Worm (Caenorhabditis elegans) whole organism, L4 larva: ENCODE results near the gene C05E4.7.

Experiments used
- D1046.2 ChIP-seq: fragments of 200-800 bp; sonication (Bioruptor generic); IDR thresholded peaks from 2 replicates; pipeline ENCODE4 v1.3.6; 2022; ENCODE audit warnings: missing genetic modification characterization, missing compliant biosample characterization
- F10B5.3 ChIP-seq: sonication (generic microtip); optimal IDR thresholded peaks from 2 replicates; lab custom pipeline; 2016; ENCODE audit warnings: mild to moderate bottlenecking, missing genetic modification characterization, missing compliant biosample characterization
- F26F4.8 ChIP-seq: fragments of 200-800 bp; sonication (Bioruptor generic); conservative IDR thresholded peaks from 2 replicates; pipeline ENCODE4 v1.3.6; 2022; ENCODE audit warnings: missing genetic modification characterization, missing compliant biosample characterization
- F44E2.7 ChIP-seq: fragments of 200-800 bp; sonication (Bioruptor generic); IDR thresholded peaks from 2 replicates; pipeline ENCODE4 v2.1.2; 2022; ENCODE audit warnings: missing genetic modification characterization, missing compliant biosample characterization
- R02D3.7 ChIP-seq: fragments of 150-350 bp; sonication (generic microtip); optimal IDR thresholded peaks from 3 replicates; lab custom pipeline; 2014; ENCODE audit warnings: missing biosample characterization, missing genetic modification characterization
- T26A8.4 ChIP-seq: fragments of 200-800 bp; sonication (Bioruptor generic); IDR thresholded peaks from 2 replicates; pipeline ENCODE4 v1.3.6; 2022; ENCODE audit warnings: missing genetic modification characterization, missing compliant biosample characterization
- ZK337.2 ChIP-seq: fragments of 200-800 bp; sonication (Bioruptor generic); IDR thresholded peaks from 2 replicates; pipeline ENCODE4 v1.3.6; 2022; ENCODE audit warnings: missing genetic modification reagents, missing genetic modification characterization, missing compliant biosample characterization
- aly-2 ChIP-seq: sonication (generic microtip); optimal IDR thresholded peaks from 2 replicates; lab custom pipeline; 2018; ENCODE audit warnings: missing biosample characterization, missing genetic modification characterization
- ama-1 ChIP-seq: fragments of 150-350 bp; optimal IDR thresholded peaks from 2 replicates; lab custom pipeline; 2014; ENCODE audit warnings: inconsistent platforms, mixed read lengths
- arid-1 ChIP-seq: fragments of 200-800 bp; sonication (Bioruptor generic); conservative IDR thresholded peaks from 2 replicates; pipeline ENCODE4 v1.3.6; 2022; ENCODE audit warnings: missing genetic modification reagents, missing genetic modification characterization, missing compliant biosample characterization
- attf-4 ChIP-seq: sonication (generic microtip); optimal IDR thresholded peaks from 3 replicates; lab custom pipeline; 2017; ENCODE audit warnings: missing biosample characterization, missing genetic modification characterization
- ceh-28 ChIP-seq: fragments of 150-350 bp; optimal IDR thresholded peaks from 2 replicates; lab custom pipeline; 2014; ENCODE audit warnings: missing biosample characterization, missing genetic modification reagents, missing genetic modification characterization
- ceh-32 ChIP-seq: sonication (generic microtip); optimal IDR thresholded peaks from 2 replicates; lab custom pipeline; 2016; ENCODE audit warnings: mild to moderate bottlenecking, missing genetic modification characterization, missing compliant biosample characterization; ENCODE audit not compliant: poor library complexity
- ceh-82 ChIP-seq: sonication (generic microtip); optimal IDR thresholded peaks from 2 replicates; lab custom pipeline; 2017; ENCODE audit warnings: missing biosample characterization, missing genetic modification characterization
- ces-1 ChIP-seq: fragments of 150-350 bp; sonication (generic microtip); optimal IDR thresholded peaks from 4 replicates; lab custom pipeline; 2014; ENCODE audit warnings: missing biosample characterization, missing genetic modification reagents, missing genetic modification characterization
- daf-19 ChIP-seq: fragments of 200-800 bp; sonication (Bioruptor generic); conservative IDR thresholded peaks from 2 replicates; pipeline ENCODE4 v1.3.6; 2022; ENCODE audit warnings: missing genetic modification characterization, missing compliant biosample characterization
- daf-8 ChIP-seq: fragments of 200-800 bp; sonication (Bioruptor generic); IDR thresholded peaks from 2 replicates; pipeline ENCODE4 v1.3.6; 2022; ENCODE audit warnings: missing genetic modification characterization, missing compliant biosample characterization
- dmd-6 ChIP-seq: fragments of 200-800 bp; sonication (Bioruptor generic); IDR thresholded peaks from 2 replicates; pipeline ENCODE4 v1.3.6; 2022; ENCODE audit warnings: missing genetic modification reagents, missing genetic modification characterization, missing compliant biosample characterization
- dmd-8 ChIP-seq: fragments of 200-800 bp; sonication (Bioruptor generic); IDR thresholded peaks from 2 replicates; pipeline ENCODE4 v1.3.6; 2022; ENCODE audit warnings: missing genetic modification characterization, missing compliant biosample characterization
- dpl-1 ChIP-seq: fragments of 150-350 bp; optimal IDR thresholded peaks from 2 replicates; lab custom pipeline; 2014; ENCODE audit warnings: missing biosample characterization, missing genetic modification reagents, missing genetic modification characterization
- fkh-10 ChIP-seq: fragments of 150-350 bp; optimal IDR thresholded peaks from 2 replicates; lab custom pipeline; 2014; ENCODE audit warnings: missing biosample characterization, missing genetic modification reagents, missing genetic modification characterization
- gei-8 ChIP-seq: fragments of 200-800 bp; sonication (Bioruptor generic); optimal IDR thresholded peaks from 2 replicates; lab custom pipeline; 2018; ENCODE audit warnings: mild to moderate bottlenecking, missing genetic modification characterization, missing compliant biosample characterization
- hif-1 ChIP-seq, 2 experiments: sonication (generic microtip); optimal IDR thresholded peaks; 2 replicates each; lab custom pipeline; 2016 to 2017; ENCODE audit warnings: missing compliant biosample characterization in 2 of 2, missing genetic modification characterization in 2 of 2, missing genetic modification reagents in 2 of 2, missing genotype in 2 of 2, mild to moderate bottlenecking in 1 of 2
- hlh-11 ChIP-seq: fragments of 200-800 bp; sonication (Bioruptor generic); optimal IDR thresholded peaks from 2 replicates; lab custom pipeline; 2018; ENCODE audit warnings: mild to moderate bottlenecking, missing genetic modification characterization, missing compliant biosample characterization
- hlh-30 ChIP-seq: sonication (generic microtip); optimal IDR thresholded peaks from 2 replicates; lab custom pipeline; 2017; ENCODE audit warnings: antibody characterized with exemption, mild to moderate bottlenecking, missing genetic modification characterization, missing compliant biosample characterization; ENCODE audit not compliant: insufficient read depth
- jun-1 ChIP-seq: fragments of 150-350 bp; optimal IDR thresholded peaks from 2 replicates; lab custom pipeline; 2014; ENCODE audit warnings: missing biosample characterization, missing genetic modification reagents, missing genetic modification characterization
- lin-1 ChIP-seq: fragments of 200-800 bp; sonication (Bioruptor generic); IDR thresholded peaks from 2 replicates; pipeline ENCODE4 v1.3.6; 2022; ENCODE audit warnings: missing genetic modification reagents, missing genetic modification characterization, missing compliant biosample characterization
- lin-13 ChIP-seq: fragments of 150-350 bp; optimal IDR thresholded peaks from 2 replicates; lab custom pipeline; 2014; ENCODE audit warnings: missing biosample characterization, missing genetic modification reagents, missing genetic modification characterization
- lir-3 ChIP-seq: sonication (generic microtip); optimal IDR thresholded peaks from 2 replicates; lab custom pipeline; 2016; ENCODE audit warnings: mild to moderate bottlenecking, missing genetic modification characterization, missing compliant biosample characterization
- madf-5 ChIP-seq, 2 experiments: fragments of 200-800 bp; sonication (Bioruptor generic); IDR thresholded peaks; 2 replicates each; pipeline ENCODE4 v1.3.6; 2022; ENCODE audit warnings: missing compliant biosample characterization in 2 of 2, missing genetic modification characterization in 2 of 2
- madf-9 ChIP-seq: fragments of 200-800 bp; sonication (Bioruptor generic); conservative IDR thresholded peaks from 2 replicates; pipeline ENCODE4 v1.3.6; 2022; ENCODE audit warnings: missing genetic modification reagents, missing genetic modification characterization, missing compliant biosample characterization
- mdt-29 ChIP-seq: fragments of 200-800 bp; sonication (Bioruptor generic); IDR thresholded peaks from 2 replicates; pipeline ENCODE4 v1.3.6; 2022; ENCODE audit warnings: missing genetic modification reagents, missing genetic modification characterization, missing compliant biosample characterization
- mep-1 ChIP-seq: fragments of 150-350 bp; sonication (generic microtip); optimal IDR thresholded peaks from 3 replicates; lab custom pipeline; 2014; ENCODE audit warnings: missing biosample characterization, missing genetic modification characterization
- mxl-2 ChIP-seq: fragments of 200-800 bp; sonication (Bioruptor generic); conservative IDR thresholded peaks from 2 replicates; pipeline ENCODE4 v1.3.6; 2022; ENCODE audit warnings: missing genetic modification reagents, missing genetic modification characterization, missing compliant biosample characterization
- nhr-10 ChIP-seq: fragments of 150-350 bp; optimal IDR thresholded peaks from 2 replicates; lab custom pipeline; 2014; ENCODE audit warnings: missing biosample characterization, missing genetic modification characterization
- nhr-102 ChIP-seq: sonication (generic microtip); optimal IDR thresholded peaks from 2 replicates; lab custom pipeline; 2016; ENCODE audit warnings: mild to moderate bottlenecking, missing genetic modification characterization, moderate library complexity, missing compliant biosample characterization
- nhr-11 ChIP-seq: fragments of 150-350 bp; optimal IDR thresholded peaks from 2 replicates; lab custom pipeline; 2014; ENCODE audit warnings: missing biosample characterization, missing genetic modification characterization
- nhr-237 ChIP-seq: sonication (generic microtip); optimal IDR thresholded peaks from 2 replicates; lab custom pipeline; 2017; ENCODE audit warnings: missing biosample characterization, missing genetic modification characterization
- nhr-25 ChIP-seq: sonication (generic microtip); optimal IDR thresholded peaks from 2 replicates; lab custom pipeline; 2017; ENCODE audit warnings: missing genetic modification characterization, mild to moderate bottlenecking, missing compliant biosample characterization, antibody characterized with exemption, moderate library complexity, borderline replicate concordance; ENCODE audit not compliant: insufficient read depth
- nhr-28 ChIP-seq: fragments of 150-350 bp; optimal IDR thresholded peaks from 2 replicates; lab custom pipeline; 2014; ENCODE audit warnings: missing biosample characterization, missing genetic modification characterization
- nhr-48 ChIP-seq: sonication (generic microtip); optimal IDR thresholded peaks from 2 replicates; lab custom pipeline; 2016; ENCODE audit warnings: mild to moderate bottlenecking, missing genetic modification characterization, missing compliant biosample characterization
- saeg-2 ChIP-seq: fragments of 200-800 bp; sonication (Bioruptor generic); IDR thresholded peaks from 2 replicates; pipeline ENCODE4 v1.3.6; 2022; ENCODE audit warnings: missing genetic modification reagents, missing genetic modification characterization, missing compliant biosample characterization
- set-16 ChIP-seq: fragments of 200-800 bp; sonication (Bioruptor generic); IDR thresholded peaks from 2 replicates; pipeline ENCODE4 v1.3.6; 2022; ENCODE audit warnings: missing genetic modification reagents, missing genetic modification characterization, missing compliant biosample characterization
- snpc-1.2 ChIP-seq: fragments of 200-800 bp; sonication (Bioruptor generic); IDR thresholded peaks from 2 replicates; pipeline ENCODE4 v1.3.6; 2022; ENCODE audit warnings: missing genetic modification reagents, missing genetic modification characterization, missing compliant biosample characterization
- spr-3 ChIP-seq: fragments of 200-800 bp; sonication (Bioruptor generic); optimal IDR thresholded peaks from 2 replicates; lab custom pipeline; 2018; ENCODE audit warnings: mild to moderate bottlenecking, missing genetic modification characterization, missing compliant biosample characterization
- tag-97 ChIP-seq: fragments of 200-800 bp; sonication (Bioruptor generic); IDR thresholded peaks from 2 replicates; pipeline ENCODE4 v1.3.6; 2022; ENCODE audit warnings: missing genetic modification characterization, missing compliant biosample characterization
- tra-1 ChIP-seq: fragments of 200-800 bp; sonication (Bioruptor generic); IDR thresholded peaks from 2 replicates; pipeline ENCODE4 v1.3.6; 2022; ENCODE audit warnings: missing genetic modification reagents, missing genetic modification characterization, missing compliant biosample characterization
- unc-130 ChIP-seq: sonication (generic microtip); optimal IDR thresholded peaks from 2 replicates; lab custom pipeline; 2016; ENCODE audit warnings: missing genetic modification reagents, missing genetic modification characterization, missing compliant biosample characterization
- unc-39 ChIP-seq: sonication (generic microtip); optimal IDR thresholded peaks from 2 replicates; lab custom pipeline; 2017; ENCODE audit warnings: missing biosample characterization, missing genetic modification characterization
- zag-1 ChIP-seq: fragments of 150-350 bp; optimal IDR thresholded peaks from 2 replicates; lab custom pipeline; 2014; ENCODE audit warnings: missing biosample characterization, missing genetic modification characterization
- zfp-3 ChIP-seq: fragments of 200-800 bp; sonication (Bioruptor generic); conservative IDR thresholded peaks from 2 replicates; pipeline ENCODE4 v1.3.6; 2022; ENCODE audit warnings: missing genetic modification reagents, missing genetic modification characterization, missing compliant biosample characterization
- zip-11 ChIP-seq: fragments of 200-800 bp; sonication (Bioruptor generic); IDR thresholded peaks from 2 replicates; pipeline ENCODE4 v1.3.6; 2022; ENCODE audit warnings: missing genetic modification characterization, missing compliant biosample characterization

Gene C05E4.7

ce11 chrV:773256-773655, 31.3 kb downstream of the C05E4.7 start, which contains the start of gene sti-1:
Gene sti-1, plus strand, starts transcription at chrV:773518.
- TF ChIP-seq gei-8 (GFP tag; lab: Kevin White, UChicago) = no peak
- TF ChIP-seq nhr-102 (tag; lab: Kevin White, UChicago) = peak; percentile 60
- TF ChIP-seq nhr-25 (tag; lab: Kevin White, UChicago) = peak; percentile 69
- no peak for TF ChIP-seq set-16 (GFP tag; lab: Robert Waterston, UW)
- TF ChIP-seq lin-13 = peak; percentile 70
- 0 out of 2 replicates have a peak, but pooled peaks have one; percentile 40 for TF ChIP-seq tra-1
- TF ChIP-seq hif-1 (tag; optimal IDR thresholded peaks at IDR 0.05; lab: Kevin White, UChicago) = peak in 1 of 2 experiments; percentile 41
- no peak for TF ChIP-seq ces-1 (GFP tag; lab: Kevin White, UChicago)
- no peak for TF ChIP-seq madf-5 (GFP tag; IDR thresholded peaks at IDR 0.05; lab: Robert Waterston, UW)
- no peak for TF ChIP-seq R02D3.7 (tag; lab: Kevin White, UChicago)
- TF ChIP-seq ceh-32 = no peak
- no peak for TF ChIP-seq D1046.2 (GFP tag; lab: Robert Waterston, UW)
- TF ChIP-seq daf-8 = no peak
- no peak for TF ChIP-seq attf-4 (tag; lab: Kevin White, UChicago)
- no peak for TF ChIP-seq ZK337.2
- TF ChIP-seq hlh-11 (tag; lab: Kevin White, UChicago) = peak; percentile 60
- no peak for TF ChIP-seq saeg-2 (GFP tag; lab: Robert Waterston, UW)
- no peak for TF ChIP-seq aly-2 (tag; lab: Kevin White, UChicago)
- no peak for TF ChIP-seq unc-130 (GFP tag; lab: Kevin White, UChicago)
- TF ChIP-seq nhr-28 (tag; lab: Kevin White, UChicago) = peak; percentile 83
- no peak for TF ChIP-seq madf-9 (GFP tag; lab: Robert Waterston, UW)
- no peak for TF ChIP-seq ceh-82 (tag; lab: Kevin White, UChicago)
- peak; percentile 75 for TF ChIP-seq hlh-30
- TF ChIP-seq nhr-10 (tag; lab: Kevin White, UChicago) = no peak
- no peak for TF ChIP-seq nhr-237 (tag; lab: Kevin White, UChicago)
- peak; percentile 66 for TF ChIP-seq nhr-11
- 0 out of 2 replicates have a peak, but pooled peaks have one; percentile 47 for TF ChIP-seq zfp-3 (GFP tag; lab: Robert Waterston, UW)
- TF ChIP-seq mep-1 (tag; lab: Kevin White, UChicago) = peak; percentile 80
- TF ChIP-seq snpc-1.2 (GFP tag; lab: Robert Waterston, UW) = no peak
- TF ChIP-seq mxl-2 (GFP tag; lab: Robert Waterston, UW) = no peak
- peak; percentile 55; the same call in 1 of the 2 replicates for TF ChIP-seq T26A8.4
- no peak for TF ChIP-seq zip-11 (GFP tag; lab: Robert Waterston, UW)
- no peak for TF ChIP-seq mdt-29
- peak; percentile 96 for TF ChIP-seq dpl-1 (GFP tag; lab: Kevin White, UChicago)
- TF ChIP-seq unc-39 (tag; lab: Kevin White, UChicago) = no peak
- TF ChIP-seq tag-97 (GFP tag; lab: Robert Waterston, UW) = no peak
- TF ChIP-seq arid-1 (GFP tag; lab: Robert Waterston, UW) = no peak
- peak; percentile 35 for TF ChIP-seq fkh-10 (GFP tag; lab: Kevin White, UChicago)
- no peak for TF ChIP-seq ceh-28 (tag; lab: Kevin White, UChicago)
- no peak for TF ChIP-seq nhr-48 (tag; lab: Kevin White, UChicago)
- TF ChIP-seq jun-1 = peak; percentile 32
- TF ChIP-seq lir-3 (tag; lab: Kevin White, UChicago) = no peak
- TF ChIP-seq F26F4.8 (GFP tag; lab: Robert Waterston, UW) = no peak
- TF ChIP-seq daf-19 (GFP tag; lab: Robert Waterston, UW) = no peak
- no peak for TF ChIP-seq zag-1 (tag; lab: Kevin White, UChicago)
- no peak for TF ChIP-seq F44E2.7 (GFP tag; lab: Robert Waterston, UW)
- TF ChIP-seq ama-1 = no peak
- TF ChIP-seq F10B5.3 (tag; lab: Kevin White, UChicago) = no peak
- TF ChIP-seq dmd-6 (GFP tag; lab: Robert Waterston, UW) = peak; percentile 30; the same call in 1 of the 2 replicates
- no peak for TF ChIP-seq dmd-8 (GFP tag; lab: Robert Waterston, UW)
- no peak for TF ChIP-seq spr-3 (GFP tag; lab: Kevin White, UChicago)
- no peak for TF ChIP-seq lin-1 (GFP tag; lab: Robert Waterston, UW)
